Fruit fly (Drosophila melanogaster) whole organism, embryonic: ENCODE data around the gene IscU.

ENCODE experiments used
- Bgb ChIP-seq: fragments of 200-800 bp; sonication (Bioruptor generic); IDR thresholded peaks from 2 replicates; pipeline ENCODE4 v1.3.6; 2022; ENCODE audit warnings: missing biosample characterization, missing genetic modification characterization; ENCODE audit not compliant: partially characterized antibody
- C15 ChIP-seq: fragments of 200-800 bp; sonication (Bioruptor generic); IDR thresholded peaks from 3 replicates; pipeline ENCODE4 v1.3.6; 2022; ENCODE audit warnings: missing biosample characterization, missing genetic modification characterization
- CG11560 ChIP-seq: fragments of 200-800 bp; sonication (Bioruptor generic); IDR thresholded peaks from 3 replicates; pipeline ENCODE4 v1.3.6; 2022; ENCODE audit warnings: missing biosample characterization, missing genetic modification characterization
- CG12219 ChIP-seq: fragments of 200-800 bp; sonication (Bioruptor generic); optimal IDR thresholded peaks from 3 replicates; lab custom pipeline; 2018; ENCODE audit warnings: missing biosample characterization, mild to moderate bottlenecking, missing genetic modification characterization
- CG12744 ChIP-seq: fragments of 200-800 bp; sonication (Bioruptor generic); optimal IDR thresholded peaks from 2 replicates; lab custom pipeline; 2016; ENCODE audit warnings: missing biosample characterization, missing genetic modification characterization
- CG14860 ChIP-seq: fragments of 200-800 bp; sonication (Bioruptor generic); IDR thresholded peaks from 3 replicates; pipeline ENCODE4 v1.3.6; 2022; ENCODE audit warnings: missing biosample characterization, missing genetic modification characterization; ENCODE audit not compliant: partially characterized antibody
- CG15479 ChIP-seq: fragments of 200-800 bp; sonication (Bioruptor generic); optimal IDR thresholded peaks from 3 replicates; lab custom pipeline; 2019; ENCODE audit warnings: missing biosample characterization, mild to moderate bottlenecking, missing genetic modification characterization, moderate library complexity
- CG15514 ChIP-seq: fragments of 200-800 bp; sonication (Bioruptor generic); optimal IDR thresholded peaks from 3 replicates; lab custom pipeline; 2017; ENCODE audit warnings: missing biosample characterization, missing genetic modification characterization, mild to moderate bottlenecking, moderate library complexity, missing genetic modification reagents
- CG1647 ChIP-seq: fragments of 200-800 bp; sonication (Bioruptor generic); optimal IDR thresholded peaks from 3 replicates; lab custom pipeline; 2016; ENCODE audit warnings: missing biosample characterization, missing genetic modification characterization
- CG16863 ChIP-seq: fragments of 200-800 bp; sonication (Bioruptor generic); optimal IDR thresholded peaks from 3 replicates; lab custom pipeline; 2016; ENCODE audit warnings: missing biosample characterization, missing genetic modification characterization
- CG17186 ChIP-seq: fragments of 200-800 bp; sonication (Bioruptor generic); optimal IDR thresholded peaks from 3 replicates; lab custom pipeline; 2017; ENCODE audit warnings: missing biosample characterization, missing genetic modification reagents, missing genetic modification characterization
- CG1832 ChIP-seq: fragments of 200-800 bp; sonication (Bioruptor generic); optimal IDR thresholded peaks from 2 replicates; lab custom pipeline; 2017; ENCODE audit warnings: missing biosample characterization, mild to moderate bottlenecking, missing genetic modification characterization, inconsistent platforms
- CG2712 ChIP-seq: fragments of 200-800 bp; optimal IDR thresholded peaks from 3 replicates; lab custom pipeline; 2019; ENCODE audit warnings: missing biosample characterization, mild to moderate bottlenecking, missing genetic modification characterization, moderate library complexity
- CG32772 ChIP-seq: fragments of 200-800 bp; sonication (Bioruptor generic); IDR thresholded peaks from 2 replicates; pipeline ENCODE4 v1.3.6; 2022; ENCODE audit warnings: missing biosample characterization, missing genetic modification characterization
- CG3281 ChIP-seq: fragments of 200-800 bp; sonication (Bioruptor generic); optimal IDR thresholded peaks from 3 replicates; lab custom pipeline; 2017; ENCODE audit warnings: missing biosample characterization, mild to moderate bottlenecking, missing genetic modification characterization
- CG33213 ChIP-seq: fragments of 200-800 bp; sonication (Bioruptor generic); optimal IDR thresholded peaks from 3 replicates; lab custom pipeline; 2016; ENCODE audit warnings: missing biosample characterization, missing genetic modification characterization
- CG42726 ChIP-seq: fragments of 200-800 bp; sonication (Bioruptor generic); IDR thresholded peaks from 2 replicates; pipeline ENCODE4 v1.3.6; 2022; ENCODE audit warnings: missing biosample characterization, missing genetic modification characterization; ENCODE audit not compliant: partially characterized antibody
- CG6175 ChIP-seq: fragments of 200-800 bp; sonication (Bioruptor generic); IDR thresholded peaks from 3 replicates; pipeline ENCODE4 v1.3.6; 2022; ENCODE audit warnings: missing biosample characterization, missing genetic modification characterization
- CG7963 ChIP-seq: fragments of 200-800 bp; sonication (Bioruptor generic); IDR thresholded peaks from 3 replicates; pipeline ENCODE4 v1.3.6; 2022; ENCODE audit warnings: missing biosample characterization, missing genetic modification characterization; ENCODE audit not compliant: partially characterized antibody
- CG7987 ChIP-seq: fragments of 200-800 bp; sonication (Bioruptor generic); optimal IDR thresholded peaks from 2 replicates; lab custom pipeline; 2018; ENCODE audit warnings: missing biosample characterization, mild to moderate bottlenecking, missing genetic modification characterization, moderate library complexity
- CG8290 ChIP-seq, 3 experiments: fragments of 200-800 bp; sonication (Bioruptor generic); optimal IDR thresholded peaks; 2 replicates each; lab custom pipeline; 2016 to 2019; ENCODE audit warnings: missing biosample characterization in 3 of 3, missing genetic modification characterization in 3 of 3, mild to moderate bottlenecking in 2 of 3, moderate library complexity in 1 of 3
- CG9727 ChIP-seq: fragments of 200-800 bp; sonication (Bioruptor generic); optimal IDR thresholded peaks from 3 replicates; lab custom pipeline; 2017; ENCODE audit warnings: missing biosample characterization, mild to moderate bottlenecking, missing genetic modification characterization
- Camta ChIP-seq: fragments of 200-800 bp; sonication (Bioruptor generic); optimal IDR thresholded peaks from 2 replicates; lab custom pipeline; 2016; ENCODE audit warnings: missing biosample characterization, missing genetic modification characterization
- CkIIα-i1 ChIP-seq: fragments of 200-800 bp; sonication (Bioruptor generic); IDR thresholded peaks from 2 replicates; pipeline ENCODE4 v1.3.6; 2022; ENCODE audit warnings: missing biosample characterization, missing genetic modification characterization
- CoRest ChIP-seq: fragments of 200-800 bp; sonication (Bioruptor generic); optimal IDR thresholded peaks from 3 replicates; lab custom pipeline; 2018; ENCODE audit warnings: missing biosample characterization, mild to moderate bottlenecking, missing genetic modification characterization, moderate library complexity
- D ChIP-seq, 2 experiments: fragments of 200-800 bp in 1 of 2; fragments of >200 bp in 1 of 2; sonication (Bioruptor generic) in 1 of 2; optimal IDR thresholded peaks; 2 replicates in 1 of 2; 3 replicates in 1 of 2; lab custom pipeline; 2017; ENCODE audit warnings: mild to moderate bottlenecking in 1 of 2, missing biosample characterization in 1 of 2, missing genetic modification characterization in 1 of 2, missing genetic modification reagents in 1 of 2
- ERR ChIP-seq: fragments of 200-800 bp; sonication (Bioruptor generic); optimal IDR thresholded peaks from 2 replicates; lab custom pipeline; 2016; ENCODE audit warnings: missing biosample characterization, missing genetic modification characterization
- Fer1 ChIP-seq: fragments of 200-800 bp; sonication (Bioruptor generic); optimal IDR thresholded peaks from 2 replicates; lab custom pipeline; 2017; ENCODE audit warnings: missing biosample characterization, mild to moderate bottlenecking, missing genetic modification characterization
- Gug ChIP-seq: fragments of 200-800 bp; sonication (Bioruptor generic); IDR thresholded peaks from 4 replicates; pipeline ENCODE4 v1.3.6; 2022; ENCODE audit warnings: missing biosample characterization, missing genetic modification characterization
- Myb ChIP-seq: fragments of 200-800 bp; sonication (Bioruptor generic); optimal IDR thresholded peaks from 2 replicates; lab custom pipeline; 2016; ENCODE audit warnings: missing biosample characterization, missing genetic modification characterization
- NC2β ChIP-seq: fragments of 200-800 bp; sonication (Bioruptor generic); optimal IDR thresholded peaks from 2 replicates; lab custom pipeline; 2016; ENCODE audit warnings: missing biosample characterization, missing genetic modification characterization
- Opbp ChIP-seq: fragments of 200-800 bp; sonication (Bioruptor generic); IDR thresholded peaks from 3 replicates; pipeline ENCODE4 v1.3.6; 2022; ENCODE audit warnings: missing biosample characterization, missing genetic modification characterization; ENCODE audit not compliant: partially characterized antibody
- Scr ChIP-seq: fragments of 200-800 bp; sonication (Bioruptor generic); IDR thresholded peaks from 2 replicates; pipeline ENCODE4 v1.3.6; 2022; ENCODE audit warnings: missing biosample characterization, missing genetic modification characterization; ENCODE audit not compliant: partially characterized antibody
- Sin3A ChIP-seq: fragments of >200 bp; optimal IDR thresholded peaks from 2 replicates; lab custom pipeline; 2018
- Xbp1 ChIP-seq: fragments of 200-800 bp; sonication (Bioruptor generic); optimal IDR thresholded peaks from 3 replicates; lab custom pipeline; 2016; ENCODE audit warnings: missing biosample characterization, mild to moderate bottlenecking, missing genetic modification characterization
- YL-1 ChIP-seq: fragments of 200-800 bp; sonication (Bioruptor generic); optimal IDR thresholded peaks from 3 replicates; lab custom pipeline; 2017; ENCODE audit warnings: missing biosample characterization, mild to moderate bottlenecking, missing genetic modification characterization
- amos ChIP-seq: fragments of 200-800 bp; sonication (Bioruptor generic); IDR thresholded peaks from 2 replicates; pipeline ENCODE4 v1.3.6; 2022; ENCODE audit warnings: missing biosample characterization, missing genetic modification characterization; ENCODE audit not compliant: partially characterized antibody
- bcd ChIP-seq: fragments of 200-800 bp; sonication (Bioruptor generic); optimal IDR thresholded peaks from 2 replicates; lab custom pipeline; 2017; ENCODE audit warnings: missing biosample characterization, mild to moderate bottlenecking, missing genetic modification characterization
- chinmo ChIP-seq: fragments of 200-800 bp; sonication (Bioruptor generic); IDR thresholded peaks from 4 replicates; pipeline ENCODE4 v1.3.6; 2022; ENCODE audit warnings: missing biosample characterization, missing genetic modification characterization; ENCODE audit not compliant: partially characterized antibody
- dan ChIP-seq: fragments of 200-800 bp; sonication (Bioruptor generic); IDR thresholded peaks from 2 replicates; pipeline ENCODE4 v1.3.6; 2022; ENCODE audit warnings: missing biosample characterization, missing genetic modification characterization
- ems ChIP-seq: fragments of 200-800 bp; sonication (Bioruptor generic); optimal IDR thresholded peaks from 3 replicates; lab custom pipeline; 2016; ENCODE audit warnings: missing biosample characterization, missing genetic modification characterization
- gsb-n ChIP-seq: fragments of 200-800 bp; sonication (Bioruptor generic); optimal IDR thresholded peaks from 3 replicates; lab custom pipeline; 2018; ENCODE audit warnings: missing biosample characterization, mild to moderate bottlenecking, missing genetic modification characterization
- pzg ChIP-seq: fragments of 200-800 bp; sonication (Bioruptor generic); optimal IDR thresholded peaks from 3 replicates; lab custom pipeline; 2018; ENCODE audit warnings: missing biosample characterization, mild to moderate bottlenecking, missing genetic modification characterization, moderate library complexity
- row ChIP-seq: fragments of 200-800 bp; sonication (Bioruptor generic); IDR thresholded peaks from 3 replicates; pipeline ENCODE4 v1.3.6; 2022; ENCODE audit warnings: missing biosample characterization, missing genetic modification characterization
- sug ChIP-seq: fragments of 200-800 bp; optimal IDR thresholded peaks from 2 replicates; lab custom pipeline; 2019; ENCODE audit warnings: missing biosample characterization, mild to moderate bottlenecking, missing genetic modification characterization, moderate library complexity
- tin ChIP-seq: fragments of 200-800 bp; sonication (Bioruptor generic); optimal IDR thresholded peaks from 3 replicates; lab custom pipeline; 2016; ENCODE audit warnings: missing biosample characterization, missing genetic modification characterization
- vvl ChIP-seq: fragments of 200-800 bp; sonication (Bioruptor generic); IDR thresholded peaks from 2 replicates; pipeline ENCODE4 v1.3.6; 2022; ENCODE audit warnings: missing biosample characterization, missing genetic modification characterization

The IscU gene

dm6 chr3R:8805388-8805852 lies 18.6 kb downstream of the IscU start, which contains the start of gene CG9839 (continued):
- TF ChIP-seq CG12219 (GFP tag; lab: Kevin White, UChicago), result no peak
- 0 out of 2 replicates have a peak, but pooled peaks have one; percentile 17 for TF ChIP-seq vvl (GFP tag; lab: Robert Waterston, UW)
- no peak for TF ChIP-seq Fer1
- TF ChIP-seq row (GFP tag; lab: Robert Waterston, UW), result no peak
- peak; percentile 45 for TF ChIP-seq pzg (GFP tag; lab: Kevin White, UChicago)
- no peak for TF ChIP-seq CG9727 (GFP tag; lab: Kevin White, UChicago)
- no peak for TF ChIP-seq Gug (GFP tag; lab: Robert Waterston, UW)
- TF ChIP-seq CG3281, result no peak
- TF ChIP-seq CG12744, result no peak
- TF ChIP-seq ERR (GFP tag; lab: Kevin White, UChicago), result no peak
- peak; percentile 19 for TF ChIP-seq CG8290 (GFP tag; optimal IDR thresholded peaks at IDR 0.05; lab: Kevin White, UChicago)
- peak in 1 of 2 experiments; percentile 48 for TF ChIP-seq CG8290 (tag; optimal IDR thresholded peaks at IDR 0.05; lab: Kevin White, UChicago)
- TF ChIP-seq D (optimal IDR thresholded peaks at IDR 0.05; lab: Kevin White, UChicago), result no peak
- no peak for TF ChIP-seq D (GFP tag; optimal IDR thresholded peaks at IDR 0.05; lab: Kevin White, UChicago)
- peak; percentile 85 for TF ChIP-seq CG1832 (GFP tag; lab: Kevin White, UChicago)
- TF ChIP-seq CG15479 (GFP tag; lab: Kevin White, UChicago), result peak; percentile 80
- no peak for TF ChIP-seq bcd
- no peak for TF ChIP-seq CkIIα-i1 (GFP tag; lab: Robert Waterston, UW)
- TF ChIP-seq dan (GFP tag; lab: Robert Waterston, UW), result no peak
- no peak for TF ChIP-seq Camta (GFP tag; lab: Kevin White, UChicago)
- no peak for TF ChIP-seq sug (tag; lab: Kevin White, UChicago)
- TF ChIP-seq Myb (GFP tag; lab: Kevin White, UChicago), result peak; percentile 68
- no peak for TF ChIP-seq CG1647
- peak; percentile 51; the same call in 1 of the 3 replicates for TF ChIP-seq Opbp (GFP tag; lab: Robert Waterston, UW)
- peak; percentile 98 for TF ChIP-seq CG17186 (GFP tag; lab: Kevin White, UChicago)

DNA sequence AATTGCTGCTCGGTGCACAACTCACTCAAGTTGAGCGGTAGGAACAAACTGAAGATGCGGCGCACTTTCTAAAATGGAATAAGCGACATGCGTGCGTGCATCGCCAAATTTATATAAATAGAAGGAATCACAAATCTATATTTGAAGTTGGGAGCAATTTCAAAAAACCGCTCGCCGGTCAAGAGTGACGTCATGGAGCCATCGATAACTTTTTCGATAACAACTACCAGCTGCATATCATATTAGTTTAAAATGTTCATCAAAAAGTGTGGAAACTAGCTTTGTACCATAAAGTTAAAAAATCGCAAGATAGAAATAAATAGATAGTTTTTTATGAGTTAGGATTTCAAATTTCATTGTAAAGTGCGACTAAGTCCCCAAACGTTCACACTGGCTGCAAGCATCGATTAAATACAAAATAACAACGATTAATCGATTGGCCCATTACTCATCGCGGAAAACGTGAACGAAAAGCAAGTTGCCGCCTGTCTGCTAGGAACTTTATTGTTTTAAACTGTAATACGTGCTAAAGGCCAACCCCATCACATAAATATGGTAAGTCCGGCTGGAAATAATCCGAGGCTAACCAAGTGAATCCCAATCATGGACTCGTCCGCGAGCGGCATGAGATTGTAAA lies 22.7 kb downstream of the IscU start, which contains the start of the genes Pif1A, Pif1B and CCT7:
Gene Pif1A (minus strand): TSS at position 51 of the 637 bp plus-strand sequence.
Gene Pif1B (minus strand): TSS at position 51 of the 637 bp plus-strand sequence.
Gene CCT7 (plus strand): TSS at position 439 of the 637 bp plus-strand sequence.
- no peak for TF ChIP-seq CG6175
- no peak for TF ChIP-seq C15
- TF ChIP-seq chinmo (GFP tag; lab: Robert Waterston, UW), result peak; percentile 90; the same call in 3 of the 4 replicates
- TF ChIP-seq CG16863 (GFP tag; lab: Kevin White, UChicago), result peak; percentile 28
- TF ChIP-seq Xbp1 (GFP tag; lab: Kevin White, UChicago), result peak; percentile 8
- peak; percentile 75 for TF ChIP-seq CG7963 (GFP tag; lab: Robert Waterston, UW)
- peak; percentile 15 for TF ChIP-seq Fer1
- no peak for TF ChIP-seq CG7987 (GFP tag; lab: Kevin White, UChicago)
- peak; percentile 4 for TF ChIP-seq tin (GFP tag; lab: Kevin White, UChicago)
- TF ChIP-seq CG32772 (GFP tag; lab: Robert Waterston, UW), result no peak
- peak; percentile 29 for TF ChIP-seq CG2712 (tag; lab: Kevin White, UChicago)
- TF ChIP-seq CoRest (tag; lab: Kevin White, UChicago), result peak; percentile 45
- peak; percentile 17 for TF ChIP-seq ems (GFP tag; lab: Kevin White, UChicago)
- peak; percentile 91 for TF ChIP-seq Sin3A (lab: Kevin White, UChicago)
- peak; percentile 73 for TF ChIP-seq CG15514 (GFP tag; lab: Kevin White, UChicago)
- peak; percentile 24; the same call in 1 of the 2 replicates for TF ChIP-seq vvl (GFP tag; lab: Robert Waterston, UW)
- peak; percentile 92 for TF ChIP-seq CG14860 (GFP tag; lab: Robert Waterston, UW)
- TF ChIP-seq CG33213 (GFP tag; lab: Kevin White, UChicago), result peak; percentile 13
- no peak for TF ChIP-seq gsb-n (tag; lab: Kevin White, UChicago)
- TF ChIP-seq Bgb (GFP tag; lab: Robert Waterston, UW), result peak; percentile 92
- peak; percentile 86 for TF ChIP-seq YL-1
- TF ChIP-seq CG11560 (tag; lab: Robert Waterston, UW), result peak; percentile 84; the same call in 2 of the 3 replicates
- TF ChIP-seq CG42726 (GFP tag; lab: Robert Waterston, UW), result peak; percentile 50; the same call in 1 of the 2 replicates
- peak; percentile 95 for TF ChIP-seq Scr
- TF ChIP-seq amos (GFP tag; lab: Robert Waterston, UW), result peak; percentile 91
- peak; percentile 36 for TF ChIP-seq NC2β (GFP tag; lab: Kevin White, UChicago)
